Worm (Caenorhabditis elegans): ENCODE measurements around the gene ZK1307.8.

DNA sequence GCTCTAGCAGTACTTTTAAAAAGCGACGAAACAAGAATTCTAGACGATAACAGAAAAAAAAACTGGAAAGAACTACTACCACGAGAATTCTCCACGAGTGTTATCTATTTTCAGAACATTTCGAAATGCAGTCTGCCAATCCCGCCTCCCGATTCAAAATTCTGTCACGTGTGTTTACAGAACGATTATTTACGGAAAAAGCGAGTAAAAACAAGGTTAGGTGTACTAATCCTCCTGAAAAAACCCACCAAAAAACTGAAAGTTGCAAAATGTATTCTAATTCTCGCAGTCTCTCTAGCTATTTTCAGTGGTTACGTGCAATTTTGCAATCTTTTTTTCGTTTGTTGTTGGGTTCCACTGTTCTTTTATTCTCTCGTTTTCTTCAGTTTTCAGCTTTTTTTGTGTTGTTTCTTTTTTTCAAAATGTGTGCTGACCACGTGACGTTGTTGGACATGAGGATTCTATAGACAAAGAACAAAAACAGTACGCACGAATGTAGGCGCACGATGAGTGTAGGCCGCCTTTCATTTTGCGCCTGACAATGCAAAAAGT, 17.9 kb upstream of the ZK1307.8 start:
- TF ChIP-seq lsy-2 (tag; optimal IDR thresholded peaks at IDR 0.05) (no peak), jun-1 (tag; optimal IDR thresholded peaks at IDR 0.05) (no peak), dpl-1 (GFP tag; optimal IDR thresholded peaks at IDR 0.05) (no peak), ceh-28 (tag; optimal IDR thresholded peaks at IDR 0.05) (no peak), zip-2 (tag; optimal IDR thresholded peaks at IDR 0.05) (no peak), ztf-11 (tag; optimal IDR thresholded peaks at IDR 0.05) (no peak), T20F7.1 (GFP tag; optimal IDR thresholded peaks at IDR 0.05) (peak; percentile 2), ama-1 (optimal IDR thresholded peaks at IDR 0.05) (no peak), snpc-4 (tag; optimal IDR thresholded peaks at IDR 0.05) (no peak), mes-2 (tag; optimal IDR thresholded peaks at IDR 0.05; ENCODE audit: poor library complexity, severe bottlenecking) (no peak), fos-1 (tag; optimal IDR thresholded peaks at IDR 0.05) (no peak), F49E8.2 (tag; optimal IDR thresholded peaks at IDR 0.05; ENCODE audit: borderline replicate concordance) (no peak), set-16 (GFP tag; IDR thresholded peaks at IDR 0.05) (no peak)

All from whole organism, L4 larva.